Worm (Caenorhabditis elegans) whole organism, early embryonic: ENCODE data around the gene Y54G2A.15.

ENCODE experiments used
- F13C5.2 ChIP-seq: sonication (generic microtip); optimal IDR thresholded peaks from 2 replicates; lab custom pipeline; 2017; ENCODE audit warnings: mild to moderate bottlenecking, missing genetic modification characterization, inconsistent platforms, missing compliant biosample characterization
- ama-1 ChIP-seq: fragments of 150-350 bp; optimal IDR thresholded peaks from 2 replicates; lab custom pipeline; 2014
- ceh-13 ChIP-seq: fragments of 200-800 bp; sonication (Bioruptor generic); optimal IDR thresholded peaks from 2 replicates; lab custom pipeline; 2018; ENCODE audit warnings: mild to moderate bottlenecking, missing genetic modification characterization, missing compliant biosample characterization
- ceh-36 ChIP-seq: sonication (generic microtip); optimal IDR thresholded peaks from 2 replicates; lab custom pipeline; 2016; ENCODE audit warnings: missing genetic modification characterization, inconsistent platforms, missing compliant biosample characterization
- flt-1 ChIP-seq: fragments of 200-800 bp; sonication (Bioruptor generic); IDR thresholded peaks from 2 replicates; pipeline ENCODE4 v1.3.6; 2022; ENCODE audit warnings: missing genetic modification characterization, missing compliant biosample characterization
- hmbx-1 ChIP-seq: sonication (generic microtip); optimal IDR thresholded peaks from 2 replicates; lab custom pipeline; 2016; ENCODE audit warnings: mild to moderate bottlenecking, missing genetic modification characterization, missing compliant biosample characterization
- hmg-4 ChIP-seq: fragments of 200-800 bp; sonication (Bioruptor generic); optimal IDR thresholded peaks from 2 replicates; lab custom pipeline; 2018; ENCODE audit warnings: mild to moderate bottlenecking, missing genetic modification characterization, missing compliant biosample characterization
- hnd-1 ChIP-seq: sonication (generic microtip); optimal IDR thresholded peaks from 2 replicates; lab custom pipeline; 2016; ENCODE audit warnings: missing genetic modification characterization, missing compliant biosample characterization
- pes-1 ChIP-seq: fragments of 200-800 bp; sonication (Bioruptor generic); IDR thresholded peaks from 2 replicates; pipeline ENCODE4 v1.3.6; 2022; ENCODE audit warnings: missing genetic modification reagents, missing genetic modification characterization, missing compliant biosample characterization
- tbx-37 ChIP-seq: fragments of 200-800 bp; sonication (Bioruptor generic); conservative IDR thresholded peaks from 2 replicates; pipeline ENCODE4 v1.3.6; 2022; ENCODE audit warnings: missing genetic modification reagents, missing genetic modification characterization, missing compliant biosample characterization
- tra-4 ChIP-seq: sonication (generic microtip); optimal IDR thresholded peaks from 2 replicates; lab custom pipeline; 2017; ENCODE audit warnings: missing genetic modification characterization, missing compliant biosample characterization

DNA sequence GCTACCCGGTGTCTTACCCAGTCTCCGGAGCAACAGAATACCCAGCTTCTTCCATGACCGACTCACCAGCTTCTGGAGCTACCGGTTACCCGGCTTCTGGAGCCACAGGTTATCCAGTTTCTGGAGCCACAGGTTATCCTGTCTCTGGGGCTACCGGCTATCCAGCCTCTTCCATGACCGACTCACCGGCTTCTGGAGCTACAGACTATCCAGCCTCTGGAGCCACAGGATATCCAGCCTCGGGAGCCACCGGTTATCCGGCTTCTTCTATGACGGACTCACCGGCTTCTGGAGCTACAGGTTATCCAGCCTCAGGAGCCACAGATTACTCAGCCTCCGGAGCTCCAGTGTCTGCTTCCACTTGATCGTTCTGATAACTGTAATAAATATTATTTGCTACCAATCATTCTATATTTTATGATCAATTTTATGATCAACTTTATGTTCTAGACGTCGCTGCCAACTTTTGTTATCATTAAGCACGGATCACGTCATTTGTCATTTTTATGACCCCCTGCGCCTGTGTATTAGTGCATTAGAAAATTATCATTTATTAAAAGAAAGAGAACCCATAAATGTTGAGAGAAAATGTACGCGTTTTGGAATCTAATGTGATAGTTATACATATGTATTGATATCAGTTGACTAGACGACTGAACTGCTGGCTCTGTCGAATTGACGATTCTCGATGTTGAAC is 11.4 kb upstream of the Y54G2A.15 start:
- TF ChIP-seq ceh-13 (no peak), tra-4 (tag; lab: Kevin White, UChicago) (no peak), flt-1 (GFP tag; lab: Robert Waterston, UW) (no peak), ama-1 (lab: Kevin White, UChicago) (no peak), tbx-37 (no peak), hmg-4 (GFP tag; lab: Kevin White, UChicago) (no peak), ceh-36 (tag; lab: Kevin White, UChicago) (no peak), hmbx-1 (tag; lab: Kevin White, UChicago) (no peak), F13C5.2 (tag; lab: Kevin White, UChicago) (no peak), pes-1 (GFP tag; lab: Robert Waterston, UW) (no peak), hnd-1 (no peak)
